Fruit fly (Drosophila melanogaster): ENCODE results near the gene Rala.

Gene Rala

DNA sequence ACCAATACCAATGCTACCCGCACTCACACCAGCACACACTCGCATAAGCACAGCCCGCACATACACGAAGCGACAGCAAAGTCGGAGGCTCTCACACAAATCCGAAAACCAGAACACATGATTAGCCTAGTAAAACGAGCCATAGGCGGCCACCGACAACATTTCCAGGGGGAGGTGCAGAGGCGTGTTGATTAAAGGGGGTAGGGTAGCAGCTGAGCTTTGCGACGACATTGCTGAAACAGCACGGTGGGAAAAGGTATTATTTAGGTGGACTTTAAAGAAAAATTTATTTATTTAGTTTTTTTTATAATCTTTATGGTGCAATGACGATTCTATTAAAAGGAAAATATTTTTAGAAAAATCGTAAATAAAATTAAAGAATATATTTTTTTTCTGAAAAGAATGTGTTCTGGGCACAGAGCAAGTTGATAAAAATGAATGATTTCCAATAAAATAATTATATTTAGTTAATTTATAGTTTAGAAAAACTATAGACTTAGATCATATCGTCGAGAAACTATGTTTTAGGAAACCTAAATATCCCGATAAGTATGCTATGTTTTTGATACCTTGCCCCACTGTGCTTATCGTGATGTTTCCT lies 24.6 kb upstream of the Rala start (continued):
- TF ChIP-seq Gug (GFP tag; IDR thresholded peaks at IDR 0.05), result peak; percentile 90
- TF ChIP-seq eyg (GFP tag; optimal IDR thresholded peaks at IDR 0.05), result no peak
- TF ChIP-seq Dip2 (GFP tag; IDR thresholded peaks at IDR 0.05), result peak; percentile 15; the same call in 1 of the 2 replicates
- TF ChIP-seq Hr39 (optimal IDR thresholded peaks at IDR 0.05), result no peak
- no peak for TF ChIP-seq gcm2 (GFP tag; optimal IDR thresholded peaks at IDR 0.05)
- peak; percentile 75 for TF ChIP-seq croc (GFP tag; conservative IDR thresholded peaks at IDR 0.05)
- TF ChIP-seq CG13775 (GFP tag; optimal IDR thresholded peaks at IDR 0.05), result peak; percentile 91
- TF ChIP-seq CG13287 (GFP tag; IDR thresholded peaks at IDR 0.05; ENCODE audit: partially characterized antibody), result no peak
- TF ChIP-seq oc (tag; optimal IDR thresholded peaks at IDR 0.05), result peak; percentile 49
- peak; percentile 58 for TF ChIP-seq CG6272 (GFP tag; IDR thresholded peaks at IDR 0.05)
- no peak for TF ChIP-seq h (optimal IDR thresholded peaks at IDR 0.05)
- no peak for TF ChIP-seq CG12744 (GFP tag; optimal IDR thresholded peaks at IDR 0.05)
- no peak for TF ChIP-seq Kr (GFP tag; optimal IDR thresholded peaks at IDR 0.05)
- TF ChIP-seq CG2678 (tag; optimal IDR thresholded peaks at IDR 0.05), result peak; percentile 95
- peak; percentile 96 for TF ChIP-seq gem (tag; optimal IDR thresholded peaks at IDR 0.05)
- peak; percentile 65 for TF ChIP-seq salm (tag; optimal IDR thresholded peaks at IDR 0.05)
- peak; percentile 83 for TF ChIP-seq CG30403 (GFP tag; optimal IDR thresholded peaks at IDR 0.05)
- peak; percentile 92 for TF ChIP-seq CG7839 (tag; optimal IDR thresholded peaks at IDR 0.05)
- no peak for TF ChIP-seq nom (GFP tag; optimal IDR thresholded peaks at IDR 0.05)
- TF ChIP-seq CG1603 (tag; optimal IDR thresholded peaks at IDR 0.05), result no peak
- no peak for TF ChIP-seq slp2 (GFP tag; optimal IDR thresholded peaks at IDR 0.05)
- TF ChIP-seq grau (tag; optimal IDR thresholded peaks at IDR 0.05), result peak; percentile 90
- peak in 1 of 2 experiments; percentile 88 for TF ChIP-seq eve (GFP tag; optimal IDR thresholded peaks at IDR 0.05)
- peak; percentile 77 for TF ChIP-seq CG10543 (GFP tag; optimal IDR thresholded peaks at IDR 0.05)
- peak; percentile 22 for TF ChIP-seq Lhr (GFP tag; optimal IDR thresholded peaks at IDR 0.05)
- TF ChIP-seq disco-r (GFP tag; optimal IDR thresholded peaks at IDR 0.05), result no peak
- no peak for TF ChIP-seq her (GFP tag; optimal IDR thresholded peaks at IDR 0.05)
- TF ChIP-seq nau (GFP tag; optimal IDR thresholded peaks at IDR 0.05), result peak; percentile 13
- peak; percentile 66; the same call in 2 of the 3 replicates for TF ChIP-seq CG11093 (GFP tag; IDR thresholded peaks at IDR 0.05)
- TF ChIP-seq Ravus (GFP tag; IDR thresholded peaks at IDR 0.05), result peak; percentile 18; the same call in 1 of the 2 replicates
- peak; percentile 90 for TF ChIP-seq CG2712 (tag; optimal IDR thresholded peaks at IDR 0.05)
- peak; percentile 81 for TF ChIP-seq Max (GFP tag; optimal IDR thresholded peaks at IDR 0.05)
- TF ChIP-seq CG1602 (GFP tag; optimal IDR thresholded peaks at IDR 0.05), result peak; percentile 79
- TF ChIP-seq ftz-f1 (GFP tag; optimal IDR thresholded peaks at IDR 0.05), result peak; percentile 22
- TF ChIP-seq BEAF-32 (GFP tag; optimal IDR thresholded peaks at IDR 0.05), result no peak
- TF ChIP-seq H2.0 (GFP tag; IDR thresholded peaks at IDR 0.05), result peak; percentile 65
- no peak; the same call in 1 of the 2 replicates for TF ChIP-seq Poxn (GFP tag; IDR thresholded peaks at IDR 0.05)
- peak; percentile 82 for TF ChIP-seq esg (GFP tag; conservative IDR thresholded peaks at IDR 0.05)
- peak; percentile 75 for TF ChIP-seq CG11723 (GFP tag; optimal IDR thresholded peaks at IDR 0.05)
- peak; percentile 89 for TF ChIP-seq Ptx1 (GFP tag; IDR thresholded peaks at IDR 0.05)
- no peak; the same call in 1 of the 2 replicates for TF ChIP-seq CG31224 (GFP tag; IDR thresholded peaks at IDR 0.05)
- TF ChIP-seq CG8478 (optimal IDR thresholded peaks at IDR 0.05), result peak; percentile 34
- peak; percentile 84 for TF ChIP-seq Ssrp (tag; optimal IDR thresholded peaks at IDR 0.05)
- TF ChIP-seq Ets97D (GFP tag; optimal IDR thresholded peaks at IDR 0.05), result no peak
- TF ChIP-seq lov (optimal IDR thresholded peaks at IDR 0.05), result no peak
- peak; percentile 21; the same call in 1 of the 3 replicates for TF ChIP-seq lov (GFP tag; IDR thresholded peaks at IDR 0.05)
- peak; percentile 79 for TF ChIP-seq CG32772 (GFP tag; IDR thresholded peaks at IDR 0.05)
- TF ChIP-seq CG18599 (GFP tag; optimal IDR thresholded peaks at IDR 0.05), result peak; percentile 86
- TF ChIP-seq Dll (GFP tag; IDR thresholded peaks at IDR 0.05; ENCODE audit: partially characterized antibody), result no peak
- TF ChIP-seq CG11247 (GFP tag; IDR thresholded peaks at IDR 0.05), result peak; percentile 26; the same call in 1 of the 2 replicates
- peak; percentile 81 for TF ChIP-seq CG4820 (GFP tag; optimal IDR thresholded peaks at IDR 0.05)
